Worm (Caenorhabditis elegans) whole organism, mixed stage, embryonic: ENCODE results near the gene twk-10.

Experiments used
- elt-3 ChIP-seq: fragments of 150-350 bp; optimal IDR thresholded peaks from 2 replicates; lab custom pipeline; 2014; ENCODE audit warnings: missing biosample characterization, missing genetic modification characterization
- flh-1 ChIP-seq: fragments of 200-800 bp; sonication (Bioruptor generic); optimal IDR thresholded peaks from 2 replicates; lab custom pipeline; 2018; ENCODE audit warnings: mild to moderate bottlenecking, missing genetic modification characterization, moderate library complexity, missing compliant biosample characterization
- lsy-2 ChIP-seq: fragments of 150-350 bp; optimal IDR thresholded peaks from 2 replicates; lab custom pipeline; 2014; ENCODE audit warnings: missing biosample characterization, missing genetic modification characterization
- mab-5 ChIP-seq: fragments of 150-350 bp; optimal IDR thresholded peaks from 2 replicates; lab custom pipeline; 2014; ENCODE audit warnings: missing biosample characterization, missing genetic modification characterization
- ztf-11 ChIP-seq: fragments of 150-350 bp; optimal IDR thresholded peaks from 2 replicates; lab custom pipeline; 2014; ENCODE audit warnings: missing biosample characterization, missing genetic modification characterization

DNA sequence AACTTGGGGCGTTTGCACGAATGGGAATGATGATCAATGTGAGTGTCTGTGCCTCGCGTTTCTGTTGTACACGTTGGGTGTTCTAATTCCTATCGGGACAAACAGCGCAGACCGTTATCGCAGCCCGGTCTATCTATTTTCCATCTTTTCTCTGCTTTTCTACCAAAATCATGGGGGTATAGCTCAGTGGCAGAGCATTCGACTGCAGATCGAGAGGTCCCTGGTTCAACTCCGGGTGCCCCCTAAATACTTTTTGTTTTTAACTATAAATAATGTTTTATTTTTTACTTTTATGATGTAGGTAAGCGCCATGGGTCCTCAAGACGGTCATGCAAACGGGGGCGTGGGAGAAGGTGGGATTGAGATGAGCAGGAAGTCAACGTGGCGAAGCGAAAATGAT lies 7.4 kb downstream of the twk-10 start:
- TF ChIP-seq mab-5 (tag; lab: Kevin White, UChicago) (no peak), flh-1 (GFP tag; lab: Kevin White, UChicago) (no peak), ztf-11 (tag; lab: Kevin White, UChicago) (no peak), elt-3 (no peak), lsy-2 (tag; lab: Kevin White, UChicago) (no peak)
